Worm (Caenorhabditis elegans) whole organism, L1 larva: ENCODE measurements around the gene F07C3.2.

Experiments
- C16A3.4 ChIP-seq: fragments of 150-350 bp; optimal IDR thresholded peaks from 2 replicates; lab custom pipeline; 2014; ENCODE audit warnings: missing biosample characterization, missing genetic modification characterization
- lsy-2 ChIP-seq, 2 experiments: fragments of 150-350 bp; optimal IDR thresholded peaks; 2 replicates each; lab custom pipeline; 2014; ENCODE audit warnings: missing biosample characterization in 2 of 2, missing genetic modification characterization in 2 of 2
- nhr-12 ChIP-seq: sonication (generic microtip); optimal IDR thresholded peaks from 2 replicates; lab custom pipeline; 2017; ENCODE audit warnings: missing biosample characterization, missing genetic modification characterization
- nhr-237 ChIP-seq: fragments of 150-350 bp; optimal IDR thresholded peaks from 2 replicates; lab custom pipeline; 2014; ENCODE audit warnings: missing biosample characterization, missing genetic modification characterization
- skn-1 ChIP-seq: fragments of 150-350 bp; optimal IDR thresholded peaks from 2 replicates; lab custom pipeline; 2014; ENCODE audit warnings: missing biosample characterization, missing genetic modification characterization
- sox-4 ChIP-seq: sonication (generic microtip); optimal IDR thresholded peaks from 2 replicates; lab custom pipeline; 2016; ENCODE audit warnings: missing genetic modification characterization, missing compliant biosample characterization
- ztf-11 ChIP-seq, 2 experiments: sonication (generic microtip); optimal IDR thresholded peaks; 2 replicates each; lab custom pipeline; 2016 to 2017; ENCODE audit warnings: missing genetic modification characterization in 2 of 2, missing biosample characterization in 1 of 2, missing compliant biosample characterization in 1 of 2

DNA sequence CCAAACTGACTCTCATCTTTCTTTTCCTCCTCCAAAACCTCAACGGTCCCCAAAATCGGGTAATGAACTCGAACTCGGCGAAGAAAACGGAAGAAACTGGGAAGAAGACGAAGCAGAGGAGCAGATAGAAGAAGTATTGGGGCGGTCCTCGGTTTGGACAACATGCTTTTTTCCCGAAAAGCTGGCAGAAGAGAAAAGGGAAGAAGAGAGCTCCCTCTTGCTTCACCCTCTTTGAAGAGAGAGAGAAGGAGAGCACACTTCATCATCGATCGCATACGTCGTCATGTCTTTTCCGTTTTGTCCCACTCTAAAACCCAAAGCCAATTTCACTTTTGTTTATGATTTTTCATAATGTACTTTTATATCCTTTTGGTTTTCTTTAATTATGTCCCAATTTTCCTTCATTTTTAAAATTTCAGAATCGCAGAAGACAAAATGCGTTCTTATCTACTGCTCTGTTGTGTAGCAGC is at the start of gene F07C3.2:
- TF ChIP-seq nhr-237 (tag; lab: Kevin White, UChicago) (no peak), lsy-2 (tag; optimal IDR thresholded peaks at IDR 0.05; lab: Kevin White, UChicago) (no peak), C16A3.4 (tag; lab: Kevin White, UChicago) (no peak), sox-4 (tag; lab: Kevin White, UChicago) (no peak), nhr-12 (tag; lab: Kevin White, UChicago) (no peak), skn-1 (tag; lab: Kevin White, UChicago) (no peak), ztf-11 (tag; optimal IDR thresholded peaks at IDR 0.05; lab: Kevin White, UChicago) (no peak)
